Worm (Caenorhabditis elegans): Measurements from ENCODE around the gene polh-1.

Gene polh-1

DNA sequence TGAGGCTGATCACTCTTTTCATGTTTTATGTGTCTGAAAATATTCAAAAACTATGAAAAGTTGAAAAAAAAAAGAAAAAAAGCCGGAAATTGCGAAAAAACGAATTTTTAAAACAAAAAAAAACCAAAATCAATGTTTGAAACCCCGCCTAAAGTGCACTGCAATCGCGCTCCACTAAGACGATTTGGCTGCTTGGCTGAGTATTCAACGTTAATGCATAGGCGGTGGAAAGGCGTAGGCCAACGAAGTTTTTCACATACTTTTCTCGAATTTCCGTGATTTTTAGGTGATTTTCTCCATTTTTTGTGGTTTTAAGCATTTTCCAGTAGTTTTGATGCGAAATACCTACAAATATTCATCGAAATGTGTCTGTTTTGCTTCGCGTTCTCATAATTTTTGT lies at the start of gene polh-1, which contains the start of gene rps-22:
Gene polh-1 (minus strand): TSS at position 34 of the 400 bp plus-strand sequence.
Gene rps-22 (plus strand): TSS at position 300 of the 400 bp plus-strand sequence.
- TF ChIP-seq F13H6.1 (tag; optimal IDR thresholded peaks at IDR 0.05) (peak; percentile 81), nhr-6 (tag; optimal IDR thresholded peaks at IDR 0.05) (peak; percentile 80), ama-1 (optimal IDR thresholded peaks at IDR 0.05) (peak; percentile 72), nhr-77 (tag; optimal IDR thresholded peaks at IDR 0.05) (no peak), sma-3 (GFP tag; optimal IDR thresholded peaks at IDR 0.05) (peak; percentile 85), elt-1 (tag; optimal IDR thresholded peaks at IDR 0.05) (no peak), nhr-10 (tag; optimal IDR thresholded peaks at IDR 0.05) (no peak), C34F6.9 (tag; optimal IDR thresholded peaks at IDR 0.05) (peak; percentile 95), sma-9 (GFP tag; optimal IDR thresholded peaks at IDR 0.05) (peak; percentile 92), sma-9 (tag; optimal IDR thresholded peaks at IDR 0.05) (no peak), fos-1 (tag; optimal IDR thresholded peaks at IDR 0.05) (peak; percentile 76), peb-1 (tag; optimal IDR thresholded peaks at IDR 0.05) (no peak), unc-62 (GFP tag; optimal IDR thresholded peaks at IDR 0.05) (no peak), lin-39 (tag; optimal IDR thresholded peaks at IDR 0.05) (peak; percentile 60), gmeb-1 (tag; optimal IDR thresholded peaks at IDR 0.05) (peak; percentile 98), blmp-1 (tag; optimal IDR thresholded peaks at IDR 0.05; ENCODE audit: insufficient read depth) (peak; percentile 64), unc-55 (GFP tag; optimal IDR thresholded peaks at IDR 0.05) (peak; percentile 98), egl-27 (tag; optimal IDR thresholded peaks at IDR 0.05) (peak; percentile 11), aly-2 (tag; optimal IDR thresholded peaks at IDR 0.05) (no peak), ceh-16 (tag; optimal IDR thresholded peaks at IDR 0.05) (peak; percentile 44), mab-5 (tag; optimal IDR thresholded peaks at IDR 0.05) (peak; percentile 77), lin-13 (GFP tag; optimal IDR thresholded peaks at IDR 0.05) (peak; percentile 97), nhr-237 (tag; optimal IDR thresholded peaks at IDR 0.05) (peak; percentile 42), elt-3 (tag; optimal IDR thresholded peaks at IDR 0.05) (no peak), lin-11 (tag; optimal IDR thresholded peaks at IDR 0.05) (peak; percentile 88), nhr-129 (tag; optimal IDR thresholded peaks at IDR 0.05) (peak; percentile 97), nhr-12 (tag; optimal IDR thresholded peaks at IDR 0.05) (no peak), mdl-1 (tag; optimal IDR thresholded peaks at IDR 0.05) (no peak), ztf-4 (tag; optimal IDR thresholded peaks at IDR 0.05) (peak; percentile 50), sem-4 (tag; optimal IDR thresholded peaks at IDR 0.05) (peak; percentile 78), snpc-4 (tag; optimal IDR thresholded peaks at IDR 0.05) (peak; percentile 73), nhr-21 (tag; optimal IDR thresholded peaks at IDR 0.05) (peak; percentile 86), ceh-82 (tag; optimal IDR thresholded peaks at IDR 0.05) (peak; percentile 70), zag-1 (tag; optimal IDR thresholded peaks at IDR 0.05) (peak; percentile 77), alr-1 (tag; optimal IDR thresholded peaks at IDR 0.05) (no peak), lsy-2 (tag; optimal IDR thresholded peaks at IDR 0.05) (peak; percentile 77 to 95), ztf-11 (tag; optimal IDR thresholded peaks at IDR 0.05) (no peak), mbf-1 (tag; optimal IDR thresholded peaks at IDR 0.05) (no peak), crh-2 (tag; optimal IDR thresholded peaks at IDR 0.05) (peak; percentile 95), skn-1 (tag; optimal IDR thresholded peaks at IDR 0.05) (no peak), ZK546.5 (tag; optimal IDR thresholded peaks at IDR 0.05) (peak; percentile 57), nhr-25 (tag; optimal IDR thresholded peaks at IDR 0.05) (peak; percentile 90), dmd-4 (tag; optimal IDR thresholded peaks at IDR 0.05) (no peak), unc-39 (tag; optimal IDR thresholded peaks at IDR 0.05) (no peak), R02D3.7 (tag; optimal IDR thresholded peaks at IDR 0.05) (no peak), nhr-23 (tag; optimal IDR thresholded peaks at IDR 0.05) (no peak), nhr-11 (tag; optimal IDR thresholded peaks at IDR 0.05) (no peak), ztf-1 (GFP tag; conservative IDR thresholded peaks at IDR 0.05) (no peak)

ce11 chrIII:1997569-1997968 lies 47.5 kb upstream of the polh-1 start, which contains the start of gene lgc-42:
TSS of gene lgc-42 (plus strand) at chrIII:1997869.
- no peak for TF ChIP-seq nhr-25 (tag; optimal IDR thresholded peaks at IDR 0.05)
- no peak for TF ChIP-seq fos-1 (tag; optimal IDR thresholded peaks at IDR 0.05)
- no peak for TF ChIP-seq lin-13 (GFP tag; optimal IDR thresholded peaks at IDR 0.05)
- TF ChIP-seq crh-2 (tag; optimal IDR thresholded peaks at IDR 0.05) = no peak
- no peak for TF ChIP-seq lsy-2 (tag; optimal IDR thresholded peaks at IDR 0.05)
- no peak for TF ChIP-seq nhr-11 (tag; optimal IDR thresholded peaks at IDR 0.05)
- TF ChIP-seq R02D3.7 (tag; optimal IDR thresholded peaks at IDR 0.05) = no peak
- TF ChIP-seq mdl-1 (tag; optimal IDR thresholded peaks at IDR 0.05) = no peak
- no peak for TF ChIP-seq skn-1 (tag; optimal IDR thresholded peaks at IDR 0.05)
- no peak for TF ChIP-seq alr-1 (tag; optimal IDR thresholded peaks at IDR 0.05)
- no peak for TF ChIP-seq nhr-6 (tag; optimal IDR thresholded peaks at IDR 0.05)
- no peak for TF ChIP-seq peb-1 (tag; optimal IDR thresholded peaks at IDR 0.05)
- no peak for TF ChIP-seq snpc-4 (tag; optimal IDR thresholded peaks at IDR 0.05)
- TF ChIP-seq mab-5 (tag; optimal IDR thresholded peaks at IDR 0.05) = no peak
- no peak for TF ChIP-seq zag-1 (tag; optimal IDR thresholded peaks at IDR 0.05)
- TF ChIP-seq nhr-23 (tag; optimal IDR thresholded peaks at IDR 0.05) = no peak
- TF ChIP-seq mbf-1 (tag; optimal IDR thresholded peaks at IDR 0.05) = no peak
- no peak for TF ChIP-seq Y55F3AM.14 (GFP tag; optimal IDR thresholded peaks at IDR 0.05)
- no peak for TF ChIP-seq lin-11 (tag; optimal IDR thresholded peaks at IDR 0.05)
- no peak for TF ChIP-seq nhr-237 (tag; optimal IDR thresholded peaks at IDR 0.05)

Measured in whole organism, L2 larva.